Worm (Caenorhabditis elegans) whole organism, mixed stage, embryonic: ENCODE measurements around the gene F44E5.2.

Source experiments
- hlh-1 ChIP-seq: fragments of 150-350 bp; optimal IDR thresholded peaks from 2 replicates; lab custom pipeline; 2014; ENCODE audit warnings: missing biosample characterization, missing genetic modification reagents, missing genetic modification characterization
- nhr-237 ChIP-seq: fragments of 150-350 bp; optimal IDR thresholded peaks from 2 replicates; lab custom pipeline; 2014; ENCODE audit warnings: missing biosample characterization, missing genetic modification characterization
- unc-62 ChIP-seq: fragments of 150-350 bp; optimal IDR thresholded peaks from 2 replicates; lab custom pipeline; 2014; ENCODE audit warnings: missing biosample characterization, missing genetic modification reagents, missing genetic modification characterization

DNA sequence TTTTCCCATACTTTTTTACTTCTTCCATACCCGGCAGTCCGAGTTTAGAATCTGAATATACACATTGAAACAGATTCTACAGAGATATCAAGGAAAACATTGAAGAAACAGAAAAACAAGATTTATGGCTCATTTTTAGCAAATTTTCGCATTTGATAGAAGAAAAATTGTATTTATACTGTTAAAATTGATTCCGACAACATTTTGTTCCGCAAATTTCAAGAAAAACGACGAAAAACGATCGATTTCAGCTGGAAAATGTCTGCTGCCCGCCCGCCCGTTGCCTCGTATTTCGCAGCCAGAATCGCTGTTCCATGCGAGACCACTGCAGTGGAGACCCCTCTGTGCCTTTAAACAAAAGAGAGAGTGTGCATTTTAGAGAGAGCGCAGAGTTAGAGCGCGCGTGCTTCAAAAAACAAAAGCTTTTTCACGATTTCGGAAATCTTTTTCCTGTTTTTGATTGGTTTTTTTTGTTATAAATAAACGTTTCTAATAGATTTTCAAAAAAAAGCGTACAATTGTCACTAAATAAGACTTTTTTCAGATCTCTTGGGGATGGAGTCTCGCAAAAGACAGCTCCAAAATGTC is 11.4 kb downstream of the F44E5.2 start, which contains the start of the genes patr-1 and dna-2:
- TF ChIP-seq hlh-1 (tag; lab: Kevin White, UChicago), result no peak
- TF ChIP-seq unc-62 (GFP tag; lab: Kevin White, UChicago), result no peak
- peak; percentile 62 for TF ChIP-seq nhr-237 (tag; lab: Kevin White, UChicago)
